Worm (Caenorhabditis elegans): Measurements from ENCODE around the gene clec-37.

DNA sequence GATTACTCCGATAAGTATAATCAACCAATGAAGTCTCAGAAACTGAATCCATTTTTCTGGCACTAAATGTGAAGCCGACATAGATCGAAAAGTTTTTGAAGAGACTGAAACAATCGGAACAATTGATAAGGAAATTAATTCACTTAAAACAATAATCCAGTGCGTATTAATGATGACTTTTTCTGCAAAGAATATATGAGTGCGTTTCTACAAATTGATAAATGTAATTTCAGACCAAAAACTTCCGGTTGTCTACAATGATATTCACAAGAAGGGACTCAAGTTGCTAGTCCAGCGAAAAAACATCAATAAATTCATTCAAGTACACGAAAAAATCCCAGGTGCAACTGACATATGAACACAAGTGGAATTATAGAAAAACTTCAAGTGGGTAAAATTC, 17.8 kb upstream of the clec-37 start, which contains the start of gene clec-33:
- TF ChIP-seq W03F9.2 (tag; optimal IDR thresholded peaks at IDR 0.05), result no peak
- no peak for TF ChIP-seq dao-5 (tag; optimal IDR thresholded peaks at IDR 0.05)
- no peak for TF ChIP-seq him-1 (tag; optimal IDR thresholded peaks at IDR 0.05)
